Fruit fly (Drosophila melanogaster): ENCODE measurements around the gene CG4020.

DNA sequence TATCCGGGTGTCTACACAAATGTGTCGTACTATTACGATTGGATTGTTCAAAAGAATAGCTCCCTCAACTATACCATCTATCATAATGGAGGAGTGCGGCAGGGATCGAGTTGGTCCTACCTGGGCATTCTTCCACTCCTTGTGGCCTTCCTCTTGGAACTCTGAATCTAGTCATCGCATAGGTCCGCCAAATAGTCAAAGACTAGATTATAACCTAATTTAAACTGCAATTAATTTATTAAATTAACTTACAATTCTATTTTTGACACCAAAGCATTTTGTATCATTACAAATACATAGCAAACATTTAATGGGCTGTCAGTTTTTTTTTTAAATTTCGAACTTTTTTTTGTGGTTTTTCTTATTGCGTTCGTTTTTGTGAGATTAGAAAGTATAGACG lies 44.4 kb downstream of the CG4020 start, which contains the start of gene CG32755:
- TF ChIP-seq CG7101 (tag; optimal IDR thresholded peaks at IDR 0.05): no peak
- TF ChIP-seq bab1 (GFP tag; optimal IDR thresholded peaks at IDR 0.05): no peak
- TF ChIP-seq kay (GFP tag; ENCODE audit: borderline replicate concordance): no peak
- TF ChIP-seq CG5204 (GFP tag; optimal IDR thresholded peaks at IDR 0.05): no peak
- TF ChIP-seq CG11617 (GFP tag; optimal IDR thresholded peaks at IDR 0.05): no peak
- TF ChIP-seq CG7045 (GFP tag; optimal IDR thresholded peaks at IDR 0.05): no peak

Measured in whole organism, adult.